Fruit fly (Drosophila melanogaster) whole organism, embryonic: ENCODE measurements around the gene ecd.
A peak's percentile ranks its signal among the peaks of the same experiment; 100 is the strongest.

ENCODE experiments used
- BtbVII ChIP-seq: fragments of 200-800 bp; sonication (Bioruptor generic); optimal IDR thresholded peaks from 3 replicates; lab custom pipeline; 2017; ENCODE audit warnings: missing biosample characterization, mild to moderate bottlenecking, missing genetic modification characterization
- CG10267 ChIP-seq: fragments of 200-800 bp; sonication (Bioruptor generic); optimal IDR thresholded peaks from 2 replicates; lab custom pipeline; 2018; ENCODE audit warnings: missing biosample characterization, mild to moderate bottlenecking, missing genetic modification characterization, moderate library complexity
- CG10366 ChIP-seq: fragments of 200-800 bp; sonication (Bioruptor generic); IDR thresholded peaks from 2 replicates; pipeline ENCODE4 v1.3.6; 2022; ENCODE audit warnings: missing biosample characterization, missing genetic modification characterization
- CG10654 ChIP-seq: fragments of 200-800 bp; sonication (Bioruptor generic); optimal IDR thresholded peaks from 2 replicates; lab custom pipeline; 2016; ENCODE audit warnings: missing biosample characterization, missing genetic modification characterization
- CG12155 ChIP-seq: fragments of 200-800 bp; sonication (Bioruptor generic); optimal IDR thresholded peaks from 3 replicates; lab custom pipeline; 2016; ENCODE audit warnings: missing biosample characterization, missing genetic modification characterization
- CG12744 ChIP-seq: fragments of 200-800 bp; sonication (Bioruptor generic); optimal IDR thresholded peaks from 2 replicates; lab custom pipeline; 2016; ENCODE audit warnings: missing biosample characterization, missing genetic modification characterization
- CG13894 ChIP-seq: fragments of 200-800 bp; sonication (Bioruptor generic); optimal IDR thresholded peaks from 3 replicates; lab custom pipeline; 2018; ENCODE audit warnings: missing biosample characterization, mild to moderate bottlenecking, missing genetic modification characterization, moderate library complexity
- CG14014 ChIP-seq: fragments of 200-800 bp; sonication (Bioruptor generic); IDR thresholded peaks from 2 replicates; pipeline ENCODE4 v1.3.6; 2022; ENCODE audit warnings: missing biosample characterization, missing genetic modification characterization
- CG17802 ChIP-seq: fragments of 200-800 bp; sonication (Bioruptor generic); optimal IDR thresholded peaks from 2 replicates; lab custom pipeline; 2018; ENCODE audit warnings: missing biosample characterization, mild to moderate bottlenecking, missing genetic modification characterization, moderate library complexity
- CG1792 ChIP-seq: fragments of 200-800 bp; sonication (Bioruptor generic); optimal IDR thresholded peaks from 2 replicates; lab custom pipeline; 2016; ENCODE audit warnings: missing biosample characterization, missing genetic modification characterization
- CG18599 ChIP-seq: fragments of 200-800 bp; sonication (Bioruptor generic); optimal IDR thresholded peaks from 3 replicates; lab custom pipeline; 2017; ENCODE audit warnings: missing biosample characterization, missing genetic modification characterization, mild to moderate bottlenecking, moderate library complexity, missing genetic modification reagents
- CG18764 ChIP-seq: fragments of 200-800 bp; sonication (Bioruptor generic); optimal IDR thresholded peaks from 3 replicates; lab custom pipeline; 2016; ENCODE audit warnings: missing biosample characterization, missing genetic modification characterization
- CG2116 ChIP-seq: fragments of 200-800 bp; sonication (Bioruptor generic); optimal IDR thresholded peaks from 3 replicates; lab custom pipeline; 2018; ENCODE audit warnings: missing biosample characterization, mild to moderate bottlenecking, missing genetic modification characterization
- CG2199 ChIP-seq: fragments of 200-800 bp; sonication (Bioruptor generic); IDR thresholded peaks from 3 replicates; pipeline ENCODE4 v1.3.6; 2022; ENCODE audit warnings: missing biosample characterization, missing genetic modification characterization
- CG3281 ChIP-seq: fragments of 200-800 bp; sonication (Bioruptor generic); optimal IDR thresholded peaks from 3 replicates; lab custom pipeline; 2017; ENCODE audit warnings: missing biosample characterization, mild to moderate bottlenecking, missing genetic modification characterization
- CG34422 ChIP-seq: fragments of 200-800 bp; sonication (Bioruptor generic); IDR thresholded peaks from 3 replicates; pipeline ENCODE4 v1.3.6; 2022; ENCODE audit warnings: missing biosample characterization, missing genetic modification characterization
- CG4617 ChIP-seq: fragments of 200-800 bp; sonication (Bioruptor generic); optimal IDR thresholded peaks from 3 replicates; lab custom pipeline; 2016; ENCODE audit warnings: missing biosample characterization, missing genetic modification characterization, borderline replicate concordance
- CG6175 ChIP-seq: fragments of 200-800 bp; sonication (Bioruptor generic); IDR thresholded peaks from 3 replicates; pipeline ENCODE4 v1.3.6; 2022; ENCODE audit warnings: missing biosample characterization, missing genetic modification characterization
- CG7357 ChIP-seq: fragments of 200-800 bp; sonication (Bioruptor generic); IDR thresholded peaks from 3 replicates; pipeline ENCODE4 v1.3.6; 2022; ENCODE audit warnings: missing biosample characterization, missing genetic modification characterization
- CG9609 ChIP-seq: fragments of 200-800 bp; sonication (Bioruptor generic); optimal IDR thresholded peaks from 3 replicates; lab custom pipeline; 2016; ENCODE audit warnings: missing biosample characterization, missing genetic modification characterization
- CG9727 ChIP-seq: fragments of 200-800 bp; sonication (Bioruptor generic); optimal IDR thresholded peaks from 3 replicates; lab custom pipeline; 2017; ENCODE audit warnings: missing biosample characterization, mild to moderate bottlenecking, missing genetic modification characterization
- D19B ChIP-seq: fragments of 200-800 bp; sonication (Bioruptor generic); optimal IDR thresholded peaks from 2 replicates; lab custom pipeline; 2017; ENCODE audit warnings: missing biosample characterization, mild to moderate bottlenecking, missing genetic modification characterization
- Dad ChIP-seq: fragments of 200-800 bp; sonication (Bioruptor generic); optimal IDR thresholded peaks from 3 replicates; lab custom pipeline; 2016; ENCODE audit warnings: missing biosample characterization, missing genetic modification characterization
- Dll ChIP-seq: fragments of 200-800 bp; sonication (Bioruptor generic); IDR thresholded peaks from 4 replicates; pipeline ENCODE4 v1.3.6; 2022; ENCODE audit warnings: missing biosample characterization, missing genetic modification characterization; ENCODE audit not compliant: partially characterized antibody
- Eip74EF ChIP-seq, 2 experiments: fragments of 200-800 bp in 1 of 2; fragments of >200 bp in 1 of 2; sonication (Bioruptor generic) in 1 of 2; optimal IDR thresholded peaks; 2 replicates each; lab custom pipeline; 2017 to 2019; ENCODE audit warnings: missing biosample characterization in 2 of 2, missing genetic modification characterization in 2 of 2, mild to moderate bottlenecking in 1 of 2, moderate library complexity in 1 of 2
- HLH3B ChIP-seq: fragments of 200-800 bp; sonication (Bioruptor generic); IDR thresholded peaks from 2 replicates; pipeline ENCODE4 v1.3.6; 2022; ENCODE audit warnings: missing biosample characterization, missing genetic modification characterization
- Jarid2 ChIP-seq: fragments of 200-800 bp; sonication (Bioruptor generic); optimal IDR thresholded peaks from 3 replicates; lab custom pipeline; 2017; ENCODE audit warnings: mild to moderate bottlenecking, missing biosample characterization, missing genetic modification reagents, missing genetic modification characterization
- Med ChIP-seq: fragments of 200-800 bp; sonication (Bioruptor generic); peaks from one replicate; lab custom pipeline; 2016; ENCODE audit warnings: missing biosample characterization, missing genetic modification characterization, mild to moderate bottlenecking, inconsistent platforms, moderate library complexity
- Mes4 ChIP-seq: fragments of 200-800 bp; sonication (Bioruptor generic); optimal IDR thresholded peaks from 2 replicates; lab custom pipeline; 2016; ENCODE audit warnings: missing biosample characterization, missing genetic modification characterization
- Myb ChIP-seq: fragments of 200-800 bp; sonication (Bioruptor generic); optimal IDR thresholded peaks from 2 replicates; lab custom pipeline; 2016; ENCODE audit warnings: missing biosample characterization, missing genetic modification characterization
- NFAT ChIP-seq: fragments of 200-800 bp; sonication (Bioruptor generic); IDR thresholded peaks from 2 replicates; pipeline ENCODE4 v1.3.6; 2022; ENCODE audit warnings: missing biosample characterization, missing genetic modification characterization
- Side ChIP-seq: fragments of 200-800 bp; sonication (Bioruptor generic); optimal IDR thresholded peaks from 2 replicates; lab custom pipeline; 2016; ENCODE audit warnings: missing biosample characterization, missing genetic modification characterization
- Xrp1 ChIP-seq: fragments of 200-800 bp; sonication (Bioruptor generic); IDR thresholded peaks from 2 replicates; pipeline ENCODE4 v1.3.6; 2022; ENCODE audit warnings: missing biosample characterization, missing genetic modification characterization
- bsh ChIP-seq, 2 experiments: fragments of 200-800 bp; sonication (Bioruptor generic); optimal IDR thresholded peaks; 2 replicates each; lab custom pipeline; 2017 to 2018; ENCODE audit warnings: mild to moderate bottlenecking in 2 of 2, missing biosample characterization in 2 of 2, missing genetic modification characterization in 2 of 2, moderate library complexity in 1 of 2
- crol ChIP-seq: fragments of 200-800 bp; sonication (Bioruptor generic); IDR thresholded peaks from 2 replicates; pipeline ENCODE4 v1.3.6; 2022; ENCODE audit warnings: missing biosample characterization, missing genetic modification characterization
- danr ChIP-seq: fragments of 200-800 bp; sonication (Bioruptor generic); IDR thresholded peaks from 2 replicates; pipeline ENCODE4 v1.3.6; 2022; ENCODE audit warnings: missing biosample characterization, missing genetic modification characterization
- emc ChIP-seq: fragments of 200-800 bp; sonication (Bioruptor generic); optimal IDR thresholded peaks from 2 replicates; lab custom pipeline; 2016; ENCODE audit warnings: missing biosample characterization, missing genetic modification characterization
- gce ChIP-seq: fragments of 200-800 bp; sonication (Bioruptor generic); IDR thresholded peaks from 3 replicates; pipeline ENCODE4 v1.3.6; 2022; ENCODE audit warnings: missing biosample characterization, missing genetic modification characterization
- gsb-n ChIP-seq: fragments of 200-800 bp; sonication (Bioruptor generic); optimal IDR thresholded peaks from 3 replicates; lab custom pipeline; 2018; ENCODE audit warnings: missing biosample characterization, mild to moderate bottlenecking, missing genetic modification characterization
- lmd ChIP-seq: fragments of 200-800 bp; sonication (Bioruptor generic); IDR thresholded peaks from 2 replicates; pipeline ENCODE4 v1.3.6; 2022; ENCODE audit warnings: missing biosample characterization, missing genetic modification characterization
- pan ChIP-seq, 4 experiments: fragments of >200 bp in 3 of 4; fragments of 200-800 bp in 1 of 4; sonication (Bioruptor generic) in 1 of 4; optimal IDR thresholded peaks in 3 of 4; IDR thresholded peaks in 1 of 4; 2 replicates each; pipeline versions ENCODE4 v1.3.6 to Lab custom; 2017 to 2022; ENCODE audit warnings: missing biosample characterization in 2 of 4, missing genetic modification characterization in 2 of 4, mixed read lengths in 1 of 4
- psq ChIP-seq: fragments of 200-800 bp; sonication (Bioruptor generic); optimal IDR thresholded peaks from 2 replicates; lab custom pipeline; 2017; ENCODE audit warnings: missing biosample characterization, missing genetic modification characterization
- repo ChIP-seq: fragments of 200-800 bp; sonication (Bioruptor generic); optimal IDR thresholded peaks from 2 replicates; lab custom pipeline; 2016; ENCODE audit warnings: missing biosample characterization, missing genetic modification characterization
- sisA ChIP-seq: fragments of 200-800 bp; sonication (Bioruptor generic); IDR thresholded peaks from 2 replicates; pipeline ENCODE4 v1.3.6; 2022; ENCODE audit warnings: missing biosample characterization, missing genetic modification characterization
- sna ChIP-seq: fragments of 200-800 bp; sonication (Bioruptor generic); IDR thresholded peaks from 2 replicates; pipeline ENCODE4 v1.3.6; 2022; ENCODE audit warnings: missing biosample characterization, missing genetic modification characterization; ENCODE audit not compliant: partially characterized antibody
- ssp ChIP-seq: fragments of 200-800 bp; sonication (Bioruptor generic); IDR thresholded peaks from 2 replicates; pipeline ENCODE4 v1.3.6; 2022; ENCODE audit warnings: missing biosample characterization, missing genetic modification characterization
- sug ChIP-seq: fragments of 200-800 bp; optimal IDR thresholded peaks from 2 replicates; lab custom pipeline; 2019; ENCODE audit warnings: missing biosample characterization, mild to moderate bottlenecking, missing genetic modification characterization, moderate library complexity
- wdn ChIP-seq: fragments of 200-800 bp; sonication (Bioruptor generic); IDR thresholded peaks from 2 replicates; pipeline ENCODE4 v1.3.6; 2022; ENCODE audit warnings: missing biosample characterization, missing genetic modification characterization
- zfh2 ChIP-seq: fragments of 200-800 bp; sonication (Bioruptor generic); optimal IDR thresholded peaks from 2 replicates; lab custom pipeline; 2016; ENCODE audit warnings: missing biosample characterization, missing genetic modification characterization

The ecd gene

dm6 chr3L:2265692-2266444 lies at the start of gene ecd, which contains the start of gene CG13806 (continued):
- TF ChIP-seq bsh (GFP tag; optimal IDR thresholded peaks at IDR 0.05; lab: Kevin White, UChicago) (no peak), pan (optimal IDR thresholded peaks at IDR 0.05; lab: Kevin White, UChicago) (no peak), pan (GFP tag; optimal IDR thresholded peaks at IDR 0.05 in 1 of 2, IDR thresholded peaks at IDR 0.05 in 1 of 2) (peak in 1 of 2 experiments; percentile 62), NFAT (GFP tag; lab: Robert Waterston, UW) (peak; percentile 80), D19B (no peak), ssp (GFP tag; lab: Robert Waterston, UW) (peak; percentile 89), psq (GFP tag; lab: Kevin White, UChicago) (peak; percentile 11), gce (GFP tag; lab: Robert Waterston, UW) (no peak), gsb-n (tag; lab: Kevin White, UChicago) (no peak), CG10654 (GFP tag; lab: Kevin White, UChicago) (no peak), CG12155 (GFP tag; lab: Kevin White, UChicago) (peak; percentile 42), repo (GFP tag; lab: Kevin White, UChicago) (peak; percentile 38), Med (GFP tag; lab: Kevin White, UChicago) (peak; percentile 86), zfh2 (GFP tag; lab: Kevin White, UChicago) (peak; percentile 67), CG9727 (GFP tag; lab: Kevin White, UChicago) (no peak), CG9609 (GFP tag; lab: Kevin White, UChicago) (peak; percentile 51), CG34422 (GFP tag; lab: Robert Waterston, UW) (peak; percentile 45; the same call in 2 of the 3 replicates), CG17802 (tag; lab: Kevin White, UChicago) (peak; percentile 88), CG18764 (GFP tag; lab: Kevin White, UChicago) (no peak), Dll (GFP tag; lab: Robert Waterston, UW) (peak; percentile 90), lmd (peak; percentile 29; the same call in 1 of the 2 replicates), CG14014 (peak; percentile 32; the same call in 1 of the 2 replicates), Eip74EF (GFP tag; optimal IDR thresholded peaks at IDR 0.05; lab: Kevin White, UChicago) (no peak), CG2116 (GFP tag; lab: Kevin White, UChicago) (peak; percentile 49), Dad (GFP tag; lab: Kevin White, UChicago) (peak; percentile 25), Jarid2 (GFP tag; lab: Kevin White, UChicago) (no peak), CG13894 (tag; lab: Kevin White, UChicago) (peak; percentile 34), CG4617 (GFP tag; lab: Kevin White, UChicago) (peak; percentile 95), CG1792 (no peak), sug (tag; lab: Kevin White, UChicago) (no peak), wdn (GFP tag; lab: Robert Waterston, UW) (peak; percentile 44; the same call in 1 of the 2 replicates), CG12744 (GFP tag; lab: Kevin White, UChicago) (no peak), emc (GFP tag; lab: Kevin White, UChicago) (peak; percentile 54), HLH3B (GFP tag; lab: Robert Waterston, UW) (no peak), CG10267 (no peak), Myb (peak; percentile 70), danr (GFP tag; lab: Robert Waterston, UW) (no peak), sisA (GFP tag; lab: Robert Waterston, UW) (peak; percentile 59), CG3281 (GFP tag; lab: Kevin White, UChicago) (no peak), CG6175 (0 out of 3 replicates have a peak, but pooled peaks have one; percentile 39), CG2199 (no peak), CG10366 (GFP tag; lab: Robert Waterston, UW) (peak; percentile 35; the same call in 1 of the 2 replicates), Side (GFP tag; lab: Kevin White, UChicago) (peak; percentile 17), crol (GFP tag; lab: Robert Waterston, UW) (no peak), sna (GFP tag; lab: Robert Waterston, UW) (peak; percentile 92), Xrp1 (GFP tag; lab: Robert Waterston, UW) (peak; percentile 55; the same call in 1 of the 2 replicates), CG18599 (GFP tag; lab: Kevin White, UChicago) (no peak), CG7357 (GFP tag; lab: Robert Waterston, UW) (peak; percentile 97), Mes4 (GFP tag; lab: Kevin White, UChicago) (peak; percentile 8), BtbVII (GFP tag; lab: Kevin White, UChicago) (no peak)
